Fruit fly (Drosophila melanogaster) whole organism: ENCODE data around the gene Sfp77F.

Source experiments
- EcR ChIP-seq, 2 experiments: fragments of >200 bp; optimal IDR thresholded peaks; 2 replicates each; lab custom pipeline; 2017; ENCODE audit warnings: missing biosample characterization in 2 of 2, missing genetic modification characterization in 2 of 2, missing genetic modification reagents in 2 of 2
- pan ChIP-seq: fragments of >200 bp; optimal IDR thresholded peaks from 2 replicates; lab custom pipeline; 2017
- usp ChIP-seq: fragments of >200 bp; optimal IDR thresholded peaks from 2 replicates; lab custom pipeline; 2017; ENCODE audit warnings: missing biosample characterization, missing genetic modification characterization, mixed read lengths

DNA sequence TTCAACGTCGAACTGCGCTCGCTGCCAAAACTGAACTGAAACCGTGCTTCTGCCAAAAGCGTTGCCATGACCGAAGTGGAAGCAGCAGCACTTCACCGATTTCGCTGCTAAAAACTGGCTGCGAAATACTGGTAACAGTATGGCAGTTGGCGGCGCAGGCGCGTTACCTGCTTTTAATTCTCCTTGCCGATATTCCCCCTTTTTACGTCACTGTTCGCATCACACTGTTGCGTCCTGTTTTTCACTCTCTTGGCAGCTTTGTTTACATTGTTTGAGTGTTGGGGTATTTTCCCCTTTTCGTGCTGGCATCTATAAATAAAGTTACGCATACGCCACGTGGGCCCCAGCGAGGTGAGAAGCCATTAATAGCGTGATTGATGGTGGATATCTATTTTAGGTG is 12.0 kb downstream of the Sfp77F start, which contains the start of gene CG32432:
- TF ChIP-seq usp (GFP tag; lab: Kevin White, UChicago), result no peak
- no peak for TF ChIP-seq pan (lab: Kevin White, UChicago)
- TF ChIP-seq EcR (GFP tag; optimal IDR thresholded peaks at IDR 0.05; lab: Kevin White, UChicago), result no peak
